Worm (Caenorhabditis elegans) whole organism, mixed stage, embryonic: ENCODE data around the gene C35B8.3.

Experiments
- ceh-43 ChIP-seq: fragments of 200-800 bp; sonication (Bioruptor generic); optimal IDR thresholded peaks from 2 replicates; lab custom pipeline; 2018; ENCODE audit warnings: mild to moderate bottlenecking, missing genetic modification characterization, moderate library complexity, missing compliant biosample characterization
- ces-1 ChIP-seq: fragments of 150-350 bp; optimal IDR thresholded peaks from 2 replicates; lab custom pipeline; 2014; ENCODE audit warnings: missing biosample characterization, missing genetic modification reagents, missing genetic modification characterization
- drap-1 ChIP-seq: fragments of 200-800 bp; sonication (Bioruptor generic); optimal IDR thresholded peaks from 3 replicates; lab custom pipeline; 2018; ENCODE audit warnings: mild to moderate bottlenecking, missing genetic modification characterization, missing compliant biosample characterization
- lsy-2 ChIP-seq: fragments of 150-350 bp; optimal IDR thresholded peaks from 2 replicates; lab custom pipeline; 2014; ENCODE audit warnings: missing biosample characterization, missing genetic modification characterization
- nhr-237 ChIP-seq: fragments of 150-350 bp; optimal IDR thresholded peaks from 2 replicates; lab custom pipeline; 2014; ENCODE audit warnings: missing biosample characterization, missing genetic modification characterization
- nhr-28 ChIP-seq: fragments of 150-350 bp; optimal IDR thresholded peaks from 2 replicates; lab custom pipeline; 2014; ENCODE audit warnings: missing biosample characterization, missing genetic modification characterization
- nhr-76 ChIP-seq: sonication (generic microtip); optimal IDR thresholded peaks from 2 replicates; lab custom pipeline; 2017; ENCODE audit warnings: missing biosample characterization, missing genetic modification characterization
- pha-4 ChIP-seq: fragments of 150-350 bp; optimal IDR thresholded peaks from 2 replicates; lab custom pipeline; 2018; ENCODE audit warnings: missing biosample characterization, missing genetic modification reagents, missing genetic modification characterization
- sem-2 ChIP-seq: fragments of 200-800 bp; sonication (Bioruptor generic); optimal IDR thresholded peaks from 2 replicates; lab custom pipeline; 2018; ENCODE audit warnings: mild to moderate bottlenecking, missing genetic modification characterization, missing compliant biosample characterization
- snpc-4 ChIP-seq: fragments of 150-350 bp; optimal IDR thresholded peaks from 2 replicates; lab custom pipeline; 2014; ENCODE audit warnings: missing biosample characterization, missing genetic modification characterization
- tbx-8 ChIP-seq: fragments of 200-800 bp; sonication (Bioruptor generic); optimal IDR thresholded peaks from 2 replicates; lab custom pipeline; 2018; ENCODE audit warnings: mild to moderate bottlenecking, missing genetic modification characterization, moderate library complexity, missing compliant biosample characterization
- unc-39 ChIP-seq: fragments of 150-350 bp; optimal IDR thresholded peaks from 2 replicates; lab custom pipeline; 2014; ENCODE audit warnings: missing biosample characterization, missing genetic modification characterization
- unc-62 ChIP-seq: fragments of 150-350 bp; optimal IDR thresholded peaks from 2 replicates; lab custom pipeline; 2014; ENCODE audit warnings: missing biosample characterization, missing genetic modification reagents, missing genetic modification characterization

DNA sequence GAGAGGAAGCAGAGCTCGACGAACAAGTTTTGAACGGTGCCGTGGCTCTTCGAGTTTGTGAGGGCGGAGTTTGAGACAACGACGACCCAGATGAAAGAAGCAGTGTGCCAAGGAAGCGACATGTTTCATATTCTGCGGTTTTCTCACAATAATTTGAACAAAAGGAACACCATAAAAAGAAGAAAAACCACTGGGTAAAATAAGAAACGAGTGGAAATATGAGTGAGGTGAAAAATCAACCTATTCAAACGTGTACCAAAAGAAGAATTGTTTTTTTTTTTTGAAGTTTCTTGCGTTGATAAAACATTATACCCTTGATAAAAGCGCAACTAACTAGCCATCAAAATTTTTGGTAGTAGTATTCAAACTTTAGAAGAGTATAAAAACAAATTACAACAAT lies 28.4 kb downstream of the C35B8.3 start, which contains the start of gene lgc-4:
- TF ChIP-seq ceh-43 (no peak), snpc-4 (tag; lab: Kevin White, UChicago) (no peak), ces-1 (GFP tag; lab: Kevin White, UChicago) (no peak), unc-62 (GFP tag; lab: Kevin White, UChicago) (no peak), tbx-8 (GFP tag; lab: Kevin White, UChicago) (no peak), unc-39 (no peak), pha-4 (tag; lab: Kevin White, UChicago) (no peak), lsy-2 (no peak), sem-2 (GFP tag; lab: Kevin White, UChicago) (no peak), nhr-76 (tag; lab: Kevin White, UChicago) (no peak), drap-1 (GFP tag; lab: Kevin White, UChicago) (no peak), nhr-237 (tag; lab: Kevin White, UChicago) (no peak), nhr-28 (tag; lab: Kevin White, UChicago) (no peak)
